Fruit fly (Drosophila melanogaster) whole organism, embryonic: ENCODE data around the gene MtnE.

Source experiments
- ATbp ChIP-seq: fragments of 200-800 bp; sonication (Bioruptor generic); optimal IDR thresholded peaks from 2 replicates; lab custom pipeline; 2017; ENCODE audit warnings: missing biosample characterization, mild to moderate bottlenecking, missing genetic modification characterization, missing genetic modification reagents
- Adf1 ChIP-seq: fragments of 200-800 bp; sonication (Bioruptor generic); IDR thresholded peaks from 2 replicates; pipeline ENCODE4 v1.3.6; 2022; ENCODE audit warnings: missing biosample characterization, missing genetic modification characterization
- Bdp1 ChIP-seq: fragments of 200-800 bp; sonication (Bioruptor generic); optimal IDR thresholded peaks from 3 replicates; lab custom pipeline; 2016; ENCODE audit warnings: missing biosample characterization, missing genetic modification characterization
- Bgb ChIP-seq: fragments of 200-800 bp; sonication (Bioruptor generic); IDR thresholded peaks from 2 replicates; pipeline ENCODE4 v1.3.6; 2022; ENCODE audit warnings: missing biosample characterization, missing genetic modification characterization; ENCODE audit not compliant: partially characterized antibody
- BtbVII ChIP-seq: fragments of 200-800 bp; sonication (Bioruptor generic); optimal IDR thresholded peaks from 3 replicates; lab custom pipeline; 2017; ENCODE audit warnings: missing biosample characterization, mild to moderate bottlenecking, missing genetic modification characterization
- CG10565 ChIP-seq: fragments of 200-800 bp; sonication (Bioruptor generic); optimal IDR thresholded peaks from 3 replicates; lab custom pipeline; 2016; ENCODE audit warnings: missing biosample characterization, mild to moderate bottlenecking, missing genetic modification characterization
- CG10979 ChIP-seq: fragments of 200-800 bp; sonication (Bioruptor generic); optimal IDR thresholded peaks from 2 replicates; lab custom pipeline; 2018; ENCODE audit warnings: missing biosample characterization, mild to moderate bottlenecking, missing genetic modification characterization, moderate library complexity
- CG12155 ChIP-seq: fragments of 200-800 bp; sonication (Bioruptor generic); optimal IDR thresholded peaks from 3 replicates; lab custom pipeline; 2016; ENCODE audit warnings: missing biosample characterization, missing genetic modification characterization
- CG12236 ChIP-seq: fragments of 200-800 bp; sonication (Bioruptor generic); optimal IDR thresholded peaks from 2 replicates; lab custom pipeline; 2016; ENCODE audit warnings: missing biosample characterization, missing genetic modification characterization
- CG13296 ChIP-seq: fragments of 200-800 bp; sonication (Bioruptor generic); optimal IDR thresholded peaks from 3 replicates; lab custom pipeline; 2018; ENCODE audit warnings: missing biosample characterization, mild to moderate bottlenecking, missing genetic modification characterization
- CG14014 ChIP-seq: fragments of 200-800 bp; sonication (Bioruptor generic); IDR thresholded peaks from 2 replicates; pipeline ENCODE4 v1.3.6; 2022; ENCODE audit warnings: missing biosample characterization, missing genetic modification characterization
- CG14050 ChIP-seq: fragments of 200-800 bp; sonication (Bioruptor generic); IDR thresholded peaks from 3 replicates; pipeline ENCODE4 v1.3.6; 2022; ENCODE audit warnings: missing biosample characterization, missing genetic modification characterization
- CG16779 ChIP-seq: fragments of 200-800 bp; sonication (Bioruptor generic); IDR thresholded peaks from 2 replicates; pipeline ENCODE4 v1.3.6; 2022; ENCODE audit warnings: missing biosample characterization, missing genetic modification characterization
- CG17359 ChIP-seq: fragments of 200-800 bp; sonication (Bioruptor generic); optimal IDR thresholded peaks from 3 replicates; lab custom pipeline; 2018; ENCODE audit warnings: missing biosample characterization, mild to moderate bottlenecking, missing genetic modification characterization, moderate library complexity
- CG18619 ChIP-seq: fragments of 200-800 bp; sonication (Bioruptor generic); optimal IDR thresholded peaks from 3 replicates; lab custom pipeline; 2017; ENCODE audit warnings: missing biosample characterization, mild to moderate bottlenecking, missing genetic modification characterization
- CG30431 ChIP-seq: fragments of 200-800 bp; sonication (Bioruptor generic); optimal IDR thresholded peaks from 2 replicates; lab custom pipeline; 2017; ENCODE audit warnings: missing biosample characterization, missing genetic modification characterization
- CG32772 ChIP-seq: fragments of 200-800 bp; sonication (Bioruptor generic); IDR thresholded peaks from 2 replicates; pipeline ENCODE4 v1.3.6; 2022; ENCODE audit warnings: missing biosample characterization, missing genetic modification characterization
- CG42726 ChIP-seq: fragments of 200-800 bp; sonication (Bioruptor generic); IDR thresholded peaks from 2 replicates; pipeline ENCODE4 v1.3.6; 2022; ENCODE audit warnings: missing biosample characterization, missing genetic modification characterization; ENCODE audit not compliant: partially characterized antibody
- CG6791 ChIP-seq: fragments of 200-800 bp; sonication (Bioruptor generic); IDR thresholded peaks from 3 replicates; pipeline ENCODE4 v1.3.6; 2022; ENCODE audit warnings: missing biosample characterization, missing genetic modification characterization; ENCODE audit not compliant: partially characterized antibody
- CG9817 ChIP-seq: fragments of 200-800 bp; sonication (Bioruptor generic); optimal IDR thresholded peaks from 2 replicates; lab custom pipeline; 2018; ENCODE audit warnings: missing biosample characterization, mild to moderate bottlenecking, missing genetic modification characterization, moderate library complexity
- Dad ChIP-seq: fragments of 200-800 bp; sonication (Bioruptor generic); optimal IDR thresholded peaks from 3 replicates; lab custom pipeline; 2016; ENCODE audit warnings: missing biosample characterization, missing genetic modification characterization
- Kr ChIP-seq: fragments of 200-800 bp; sonication (Bioruptor generic); optimal IDR thresholded peaks from 2 replicates; lab custom pipeline; 2017; ENCODE audit warnings: missing biosample characterization, mild to moderate bottlenecking, missing genetic modification characterization
- Lhr ChIP-seq: fragments of 200-800 bp; sonication (Bioruptor generic); optimal IDR thresholded peaks from 3 replicates; lab custom pipeline; 2017; ENCODE audit warnings: mild to moderate bottlenecking, missing biosample characterization, missing genetic modification reagents, missing genetic modification characterization
- MBD-R2 ChIP-seq: fragments of 200-800 bp; sonication (Bioruptor generic); IDR thresholded peaks from 2 replicates; pipeline ENCODE4 v1.3.6; 2022; ENCODE audit warnings: missing biosample characterization, missing genetic modification characterization
- Oli ChIP-seq: fragments of 200-800 bp; sonication (Bioruptor generic); optimal IDR thresholded peaks from 2 replicates; lab custom pipeline; 2018; ENCODE audit warnings: missing biosample characterization, mild to moderate bottlenecking, missing genetic modification characterization, moderate library complexity
- PHDP ChIP-seq: fragments of 200-800 bp; sonication (Bioruptor generic); optimal IDR thresholded peaks from 3 replicates; lab custom pipeline; 2018; ENCODE audit warnings: missing biosample characterization, mild to moderate bottlenecking, missing genetic modification characterization, moderate library complexity
- Sox102F ChIP-seq: fragments of 200-800 bp; sonication (Bioruptor generic); optimal IDR thresholded peaks from 2 replicates; lab custom pipeline; 2018; ENCODE audit warnings: missing biosample characterization, mild to moderate bottlenecking, missing genetic modification characterization, moderate library complexity
- abd-A ChIP-seq: fragments of 200-800 bp; sonication (Bioruptor generic); optimal IDR thresholded peaks from 3 replicates; lab custom pipeline; 2019; ENCODE audit warnings: missing biosample characterization, mild to moderate bottlenecking, missing genetic modification characterization, moderate library complexity
- bigmax ChIP-seq: fragments of 200-800 bp; sonication (Bioruptor generic); optimal IDR thresholded peaks from 2 replicates; lab custom pipeline; 2018; ENCODE audit warnings: missing biosample characterization, mild to moderate bottlenecking, missing genetic modification characterization
- chn ChIP-seq: fragments of 200-800 bp; sonication (Bioruptor generic); optimal IDR thresholded peaks from 2 replicates; lab custom pipeline; 2016; ENCODE audit warnings: missing biosample characterization, missing genetic modification characterization
- disco-r ChIP-seq: fragments of 200-800 bp; sonication (Bioruptor generic); optimal IDR thresholded peaks from 2 replicates; lab custom pipeline; 2016; ENCODE audit warnings: missing biosample characterization, missing genetic modification characterization
- ems ChIP-seq: fragments of 200-800 bp; sonication (Bioruptor generic); optimal IDR thresholded peaks from 3 replicates; lab custom pipeline; 2016; ENCODE audit warnings: missing biosample characterization, missing genetic modification characterization
- eve ChIP-seq, 2 experiments: fragments of >200 bp; optimal IDR thresholded peaks; 2 replicates each; lab custom pipeline; 2017; ENCODE audit warnings: missing biosample characterization in 2 of 2, missing genetic modification characterization in 2 of 2
- hbn ChIP-seq: fragments of 200-800 bp; sonication (Bioruptor generic); IDR thresholded peaks from 2 replicates; pipeline ENCODE4 v1.3.6; 2022; ENCODE audit warnings: missing biosample characterization, missing genetic modification characterization; ENCODE audit not compliant: partially characterized antibody
- jigr1 ChIP-seq: fragments of 200-800 bp; sonication (Bioruptor generic); IDR thresholded peaks from 3 replicates; pipeline ENCODE4 v1.3.6; 2022; ENCODE audit warnings: missing biosample characterization, missing genetic modification characterization
- kah ChIP-seq: fragments of 200-800 bp; sonication (Bioruptor generic); optimal IDR thresholded peaks from 2 replicates; lab custom pipeline; 2018; ENCODE audit warnings: missing biosample characterization, mild to moderate bottlenecking, missing genetic modification characterization
- klu ChIP-seq: fragments of 200-800 bp; sonication (Bioruptor generic); IDR thresholded peaks from 2 replicates; pipeline ENCODE4 v1.3.6; 2022; ENCODE audit warnings: missing biosample characterization, missing genetic modification characterization
- nom ChIP-seq: fragments of 200-800 bp; sonication (Bioruptor generic); optimal IDR thresholded peaks from 2 replicates; lab custom pipeline; 2017; ENCODE audit warnings: missing biosample characterization, missing genetic modification characterization, mild to moderate bottlenecking, moderate library complexity, missing genetic modification reagents
- oc ChIP-seq: fragments of 200-800 bp; sonication (Bioruptor generic); optimal IDR thresholded peaks from 2 replicates; lab custom pipeline; 2018; ENCODE audit warnings: missing biosample characterization, mild to moderate bottlenecking, missing genetic modification characterization, moderate library complexity
- onecut ChIP-seq: fragments of 200-800 bp; sonication (Bioruptor generic); IDR thresholded peaks from 2 replicates; pipeline ENCODE4 v1.3.6; 2022; ENCODE audit warnings: missing biosample characterization, missing genetic modification characterization
- org-1 ChIP-seq: fragments of 200-800 bp; sonication (Bioruptor generic); optimal IDR thresholded peaks from 2 replicates; lab custom pipeline; 2017; ENCODE audit warnings: missing biosample characterization, missing genetic modification characterization
- pho ChIP-seq: fragments of 200-800 bp; sonication (Bioruptor generic); optimal IDR thresholded peaks from 2 replicates; lab custom pipeline; 2016; ENCODE audit warnings: missing biosample characterization, missing genetic modification characterization
- sc ChIP-seq, 3 experiments: fragments of >200 bp in 2 of 3; fragments of 200-800 bp in 1 of 3; sonication (Bioruptor generic) in 1 of 3; optimal IDR thresholded peaks; 2 replicates in 2 of 3; 3 replicates in 1 of 3; lab custom pipeline; 2017; ENCODE audit warnings: mild to moderate bottlenecking in 1 of 3, missing biosample characterization in 1 of 3, missing genetic modification characterization in 1 of 3, missing genetic modification reagents in 1 of 3
- sd ChIP-seq: fragments of 200-800 bp; sonication (Bioruptor generic); optimal IDR thresholded peaks from 3 replicates; lab custom pipeline; 2018; ENCODE audit warnings: missing biosample characterization, mild to moderate bottlenecking, missing genetic modification characterization, moderate library complexity
- sima ChIP-seq: fragments of 200-800 bp; sonication (Bioruptor generic); optimal IDR thresholded peaks from 2 replicates; lab custom pipeline; 2016; ENCODE audit warnings: missing biosample characterization, missing genetic modification characterization
- slou ChIP-seq: fragments of 200-800 bp; sonication (Bioruptor generic); optimal IDR thresholded peaks from 3 replicates; lab custom pipeline; 2016; ENCODE audit warnings: missing biosample characterization, missing genetic modification characterization
- ssp ChIP-seq: fragments of 200-800 bp; sonication (Bioruptor generic); IDR thresholded peaks from 2 replicates; pipeline ENCODE4 v1.3.6; 2022; ENCODE audit warnings: missing biosample characterization, missing genetic modification characterization
- tio ChIP-seq: fragments of 200-800 bp; sonication (Bioruptor generic); optimal IDR thresholded peaks from 2 replicates; lab custom pipeline; 2017; ENCODE audit warnings: missing biosample characterization, missing genetic modification characterization, inconsistent platforms
- trem ChIP-seq: fragments of 200-800 bp; optimal IDR thresholded peaks from 3 replicates; lab custom pipeline; 2019; ENCODE audit warnings: missing biosample characterization, mild to moderate bottlenecking, missing genetic modification characterization, moderate library complexity
- tx ChIP-seq: fragments of 200-800 bp; sonication (Bioruptor generic); optimal IDR thresholded peaks from 2 replicates; lab custom pipeline; 2016; ENCODE audit warnings: missing biosample characterization, missing genetic modification characterization

MtnE gene

dm6 chr3R:20579816-20580215, 45.3 kb upstream of the MtnE start, which contains the start of the genes EloB and Srp14 (continued):
- TF ChIP-seq bigmax (GFP tag; lab: Kevin White, UChicago) (peak; percentile 2), ssp (GFP tag; lab: Robert Waterston, UW) (peak; percentile 54), Dad (peak; percentile 81), eve (GFP tag; optimal IDR thresholded peaks at IDR 0.05; lab: Kevin White, UChicago) (no peak), CG9817 (tag; lab: Kevin White, UChicago) (peak; percentile 86), Bgb (peak; percentile 97), klu (peak; percentile 58; the same call in 1 of the 2 replicates), CG32772 (GFP tag; lab: Robert Waterston, UW) (peak; percentile 53), pho (GFP tag; lab: Kevin White, UChicago) (peak; percentile 84), Sox102F (GFP tag; lab: Kevin White, UChicago) (no peak), trem (tag; lab: Kevin White, UChicago) (peak; percentile 93), Lhr (GFP tag; lab: Kevin White, UChicago) (peak; percentile 77), CG12155 (GFP tag; lab: Kevin White, UChicago) (peak; percentile 77), CG12236 (GFP tag; lab: Kevin White, UChicago) (peak; percentile 52), CG6791 (peak; percentile 96), PHDP (tag; lab: Kevin White, UChicago) (peak; percentile 85), CG17359 (tag; lab: Kevin White, UChicago) (peak; percentile 74), CG14050 (peak; percentile 48; the same call in 2 of the 3 replicates), kah (GFP tag; lab: Kevin White, UChicago) (peak; percentile 18), CG30431 (peak; percentile 47), sima (GFP tag; lab: Kevin White, UChicago) (peak; percentile 1), sc (optimal IDR thresholded peaks at IDR 0.05; lab: Kevin White, UChicago) (no peak), sc (GFP tag; optimal IDR thresholded peaks at IDR 0.05; lab: Kevin White, UChicago) (no peak), oc (tag; lab: Kevin White, UChicago) (no peak), tx (peak; percentile 76), CG42726 (GFP tag; lab: Robert Waterston, UW) (peak; percentile 95), chn (GFP tag; lab: Kevin White, UChicago) (peak; percentile 90), sd (tag; lab: Kevin White, UChicago) (no peak), nom (GFP tag; lab: Kevin White, UChicago) (peak; percentile 17), onecut (peak; percentile 59), disco-r (GFP tag; lab: Kevin White, UChicago) (peak; percentile 17), CG18619 (GFP tag; lab: Kevin White, UChicago) (peak; percentile 73), org-1 (GFP tag; lab: Kevin White, UChicago) (peak; percentile 1), CG13296 (GFP tag; lab: Kevin White, UChicago) (peak; percentile 81), ems (GFP tag; lab: Kevin White, UChicago) (peak; percentile 82), CG10565 (GFP tag; lab: Kevin White, UChicago) (no peak), Kr (GFP tag; lab: Kevin White, UChicago) (no peak), CG16779 (GFP tag; lab: Robert Waterston, UW) (0 out of 2 replicates have a peak, but pooled peaks have one; percentile 6), ATbp (GFP tag; lab: Kevin White, UChicago) (peak; percentile 24), MBD-R2 (peak; percentile 90), Adf1 (GFP tag; lab: Robert Waterston, UW) (peak; percentile 57), jigr1 (GFP tag; lab: Robert Waterston, UW) (no peak), tio (GFP tag; lab: Kevin White, UChicago) (no peak), BtbVII (GFP tag; lab: Kevin White, UChicago) (peak; percentile 65), CG10979 (peak; percentile 67), hbn (GFP tag; lab: Robert Waterston, UW) (peak; percentile 97), abd-A (tag; lab: Kevin White, UChicago) (no peak), Oli (tag; lab: Kevin White, UChicago) (peak; percentile 64), Bdp1 (GFP tag; lab: Kevin White, UChicago) (peak; percentile 74), CG14014 (GFP tag; lab: Robert Waterston, UW) (peak; percentile 79), slou (GFP tag; lab: Kevin White, UChicago) (peak; percentile 73)
